Worm (Caenorhabditis elegans): ENCODE results near the gene T27A8.3.

T27A8.3 gene

DNA sequence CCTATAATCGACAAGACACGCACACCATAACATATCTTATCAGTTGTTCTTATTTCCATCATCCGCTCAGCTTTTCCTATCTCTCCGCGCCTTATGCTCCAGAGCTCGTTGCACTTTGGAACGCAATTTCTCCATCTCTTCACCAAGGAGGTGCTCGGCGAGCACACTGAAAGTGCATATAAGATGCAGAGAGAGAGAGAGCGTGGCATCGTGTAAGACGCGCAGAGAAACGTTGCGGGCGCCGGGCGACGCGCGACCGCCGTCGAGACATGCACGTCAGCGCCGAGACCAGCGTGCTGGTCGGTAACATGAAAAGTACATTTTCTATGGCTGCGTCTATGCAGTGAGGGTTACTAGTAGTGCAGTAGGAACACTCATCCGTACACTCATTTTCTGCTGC is 37.9 kb upstream of the T27A8.3 start (continued):
- peak; percentile 98 for TF ChIP-seq zfh-2 (GFP tag; conservative IDR thresholded peaks at IDR 0.05)
- peak; percentile 85 for TF ChIP-seq nhr-80 (tag; optimal IDR thresholded peaks at IDR 0.05)
- TF ChIP-seq cebp-1 (GFP tag; IDR thresholded peaks at IDR 0.05): 0 out of 2 replicates have a peak, but pooled peaks have one; percentile 28
- peak; percentile 79 for TF ChIP-seq cebp-1 (tag; optimal IDR thresholded peaks at IDR 0.05)
- TF ChIP-seq bed-2 (GFP tag; IDR thresholded peaks at IDR 0.05): no peak
- 0 out of 2 replicates have a peak, but pooled peaks have one; percentile 46 for TF ChIP-seq ekl-4 (GFP tag; IDR thresholded peaks at IDR 0.05)
- peak; percentile 67 for TF ChIP-seq lin-40 (tag; optimal IDR thresholded peaks at IDR 0.05)
- TF ChIP-seq ceh-40 (GFP tag; IDR thresholded peaks at IDR 0.05): no peak
- TF ChIP-seq madf-10 (tag; optimal IDR thresholded peaks at IDR 0.05): peak; percentile 99
- peak; percentile 2 for TF ChIP-seq tlf-1 (GFP tag; optimal IDR thresholded peaks at IDR 0.05)
- peak; percentile 83; the same call in 1 of the 2 replicates for TF ChIP-seq dox-1 (GFP tag; IDR thresholded peaks at IDR 0.05)
- TF ChIP-seq ceh-27 (GFP tag; optimal IDR thresholded peaks at IDR 0.05): peak; percentile 59
- TF ChIP-seq mcd-1 (GFP tag; IDR thresholded peaks at IDR 0.05): peak; percentile 59

DNA sequence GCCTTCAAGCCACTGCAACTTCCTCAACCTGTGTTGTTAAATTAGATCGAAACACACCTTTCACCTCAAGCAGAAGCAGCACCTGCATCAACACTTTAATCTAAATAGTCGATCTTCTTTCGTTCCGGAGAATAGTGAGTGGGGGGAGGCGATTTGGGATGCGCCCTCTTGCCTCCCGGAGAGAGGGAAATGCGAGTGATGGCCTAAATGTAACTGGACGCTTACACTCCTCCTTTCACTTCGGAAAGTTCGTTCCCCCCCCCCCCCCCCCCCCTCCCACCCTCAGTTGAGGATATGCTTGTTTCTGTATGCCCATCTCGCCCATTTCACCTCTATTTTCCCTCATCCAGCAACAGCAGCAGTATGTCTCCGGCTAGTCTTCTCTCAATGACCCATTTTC is 33.5 kb upstream of the T27A8.3 start:
- TF ChIP-seq Y95B8A.8 (GFP tag; IDR thresholded peaks at IDR 0.05) (no peak), zfh-2 (GFP tag; conservative IDR thresholded peaks at IDR 0.05) (peak; percentile 76), xnd-1 (tag; optimal IDR thresholded peaks at IDR 0.05) (no peak), egrh-3 (GFP tag; IDR thresholded peaks at IDR 0.05) (peak; percentile 56; the same call in 1 of the 2 replicates), ztf-18 (tag; optimal IDR thresholded peaks at IDR 0.05) (no peak), fkh-3 (tag; optimal IDR thresholded peaks at IDR 0.05) (no peak), K12H6.12 (tag; optimal IDR thresholded peaks at IDR 0.05) (no peak), rec-8 (tag; optimal IDR thresholded peaks at IDR 0.05) (no peak)

DNA sequence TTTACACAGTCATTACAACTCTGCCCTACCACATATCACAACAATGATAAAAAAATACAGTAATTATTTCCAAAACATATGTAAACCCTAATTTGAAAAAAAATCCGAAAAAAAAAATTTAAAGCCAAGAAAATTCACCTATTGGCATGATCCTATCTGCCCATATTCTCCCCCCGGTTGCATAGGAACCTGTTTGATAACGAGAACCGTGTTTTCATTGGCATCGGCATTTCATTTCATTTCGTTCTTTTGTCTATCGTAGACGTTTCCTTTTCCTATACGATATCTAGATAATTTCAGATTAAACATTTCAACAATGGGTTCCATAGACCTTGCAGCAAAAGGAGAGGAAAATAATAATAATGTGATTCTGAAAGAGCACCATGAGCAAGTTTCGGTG is 32.0 kb upstream of the T27A8.3 start, which contains the start of gene mboa-1:
Gene mboa-1 (plus strand): TSS at position 301 of the 400 bp plus-strand sequence.
- no peak for TF ChIP-seq mel-28 (tag; optimal IDR thresholded peaks at IDR 0.05; ENCODE audit: borderline replicate concordance)
- no peak for TF ChIP-seq hrde-1 (tag; optimal IDR thresholded peaks at IDR 0.05; ENCODE audit: borderline replicate concordance)
- TF ChIP-seq egl-44 (GFP tag; IDR thresholded peaks at IDR 0.05): no peak
- no peak for TF ChIP-seq lsl-1 (GFP tag; optimal IDR thresholded peaks at IDR 0.05)
- no peak for TF ChIP-seq Y53G8AR.9 (GFP tag; conservative IDR thresholded peaks at IDR 0.05)
- TF ChIP-seq him-1 (tag; optimal IDR thresholded peaks at IDR 0.05): no peak
- no peak for TF ChIP-seq attf-6 (GFP tag; IDR thresholded peaks at IDR 0.05)
- TF ChIP-seq ztf-6 (GFP tag; IDR thresholded peaks at IDR 0.05): no peak
- no peak for TF ChIP-seq F55B11.4 (tag; optimal IDR thresholded peaks at IDR 0.05; ENCODE audit: borderline replicate concordance, insufficient read depth)
- no peak for TF ChIP-seq fkh-3 (tag; optimal IDR thresholded peaks at IDR 0.05)
- no peak for TF ChIP-seq ceh-100 (GFP tag; IDR thresholded peaks at IDR 0.05)
- TF ChIP-seq Y67H2A.10 (GFP tag; conservative IDR thresholded peaks at IDR 0.05): no peak
- no peak for TF ChIP-seq Y53F4B.3 (GFP tag; IDR thresholded peaks at IDR 0.05)
- no peak for TF ChIP-seq sdz-38 (tag; optimal IDR thresholded peaks at IDR 0.05)
- TF ChIP-seq rcor-1 (GFP tag; IDR thresholded peaks at IDR 0.05): no peak
- TF ChIP-seq nhr-120 (GFP tag; IDR thresholded peaks at IDR 0.05): no peak
- no peak for TF ChIP-seq mcd-1 (GFP tag; IDR thresholded peaks at IDR 0.05)
- no peak for TF ChIP-seq D2030.7 (GFP tag; IDR thresholded peaks at IDR 0.05)
